Worm (Caenorhabditis elegans) whole organism, L2 larva: ENCODE data around the gene W02H5.8.

ENCODE experiments used
- R02D3.7 ChIP-seq: fragments of 150-350 bp; optimal IDR thresholded peaks from 2 replicates; lab custom pipeline; 2014; ENCODE audit warnings: missing biosample characterization, missing genetic modification characterization
- aly-2 ChIP-seq: fragments of 150-350 bp; optimal IDR thresholded peaks from 2 replicates; lab custom pipeline; 2014; ENCODE audit warnings: missing biosample characterization, missing genetic modification characterization
- ama-1 ChIP-seq: fragments of 150-350 bp; optimal IDR thresholded peaks from 2 replicates; lab custom pipeline; 2018; ENCODE audit warnings: inconsistent platforms
- elt-3 ChIP-seq: sonication (generic microtip); optimal IDR thresholded peaks from 2 replicates; lab custom pipeline; 2017; ENCODE audit warnings: missing biosample characterization, missing genetic modification characterization
- nhr-11 ChIP-seq: fragments of 150-350 bp; optimal IDR thresholded peaks from 2 replicates; lab custom pipeline; 2014; ENCODE audit warnings: missing biosample characterization, missing genetic modification characterization
- nhr-12 ChIP-seq: fragments of 150-350 bp; optimal IDR thresholded peaks from 2 replicates; lab custom pipeline; 2014; ENCODE audit warnings: missing biosample characterization, missing genetic modification characterization
- nhr-77 ChIP-seq: fragments of 150-350 bp; optimal IDR thresholded peaks from 2 replicates; lab custom pipeline; 2014; ENCODE audit warnings: missing biosample characterization, missing genetic modification characterization
- skn-1 ChIP-seq: sonication (generic microtip); optimal IDR thresholded peaks from 2 replicates; lab custom pipeline; 2017; ENCODE audit warnings: missing biosample characterization, missing genetic modification characterization
- unc-62 ChIP-seq: fragments of 150-350 bp; optimal IDR thresholded peaks from 2 replicates; lab custom pipeline; 2014; ENCODE audit warnings: missing biosample characterization, missing genetic modification reagents, missing genetic modification characterization
- ztf-4 ChIP-seq: fragments of 150-350 bp; optimal IDR thresholded peaks from 2 replicates; lab custom pipeline; 2014; ENCODE audit warnings: missing biosample characterization, missing genetic modification characterization

ce11 chrV:2639035-2639434 lies 13.4 kb downstream of the W02H5.8 start, which contains the start of gene W02H5.2:
- TF ChIP-seq ztf-4 (tag; lab: Kevin White, UChicago) (no peak), nhr-11 (tag; lab: Kevin White, UChicago) (no peak), nhr-77 (tag; lab: Kevin White, UChicago) (no peak), R02D3.7 (tag; lab: Kevin White, UChicago) (no peak), aly-2 (no peak), nhr-12 (tag; lab: Kevin White, UChicago) (no peak), skn-1 (tag; lab: Kevin White, UChicago) (no peak), unc-62 (GFP tag; lab: Kevin White, UChicago) (no peak), ama-1 (lab: Kevin White, UChicago) (no peak), elt-3 (no peak)
